Worm (Caenorhabditis elegans): ENCODE measurements around the gene ets-7.

ets-7 gene

DNA sequence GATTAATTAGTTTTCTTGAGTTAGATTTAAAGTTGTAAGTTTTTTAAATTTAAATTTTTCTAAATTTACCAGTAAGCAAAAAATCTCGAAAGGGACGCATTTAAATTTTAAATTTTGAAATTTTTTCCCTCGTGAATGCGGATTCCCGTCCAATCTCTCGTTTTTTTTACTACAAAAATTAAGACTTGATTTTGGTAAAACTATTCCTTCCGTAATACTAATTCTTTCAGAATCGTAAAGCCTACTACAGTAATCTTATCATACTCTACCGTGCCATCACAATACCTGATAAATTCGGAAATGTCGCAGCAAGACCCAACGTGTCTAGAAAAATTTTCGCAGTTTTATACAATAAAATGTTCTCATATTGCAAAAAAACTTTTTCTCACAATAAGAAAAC is 13.4 kb downstream of the ets-7 start, which contains the start of the genes C54F6.19 and nhx-3:
C54F6.19 (plus strand) TSS at position 301 of the 400 bp plus-strand sequence.
nhx-3 (minus strand) TSS at position 337 of the 400 bp plus-strand sequence.
- TF ChIP-seq lin-1 (GFP tag; IDR thresholded peaks at IDR 0.05) (no peak), T20F7.1 (GFP tag; optimal IDR thresholded peaks at IDR 0.05) (no peak)

- TF ChIP-seq ceh-82 (tag; optimal IDR thresholded peaks at IDR 0.05): no peak
- TF ChIP-seq mxl-2 (GFP tag; conservative IDR thresholded peaks at IDR 0.05): no peak
- no peak for TF ChIP-seq lsy-2 (tag; optimal IDR thresholded peaks at IDR 0.05)
- peak in 1 of 2 experiments; percentile 87 for TF ChIP-seq unc-62 (GFP tag; optimal IDR thresholded peaks at IDR 0.05 in 1 of 2)
- TF ChIP-seq unc-62 (tag; optimal IDR thresholded peaks at IDR 0.05): no peak
- TF ChIP-seq php-3 (GFP tag; IDR thresholded peaks at IDR 0.05): no peak
- TF ChIP-seq pha-4 (GFP tag; IDR thresholded peaks at IDR 0.05): no peak
- TF ChIP-seq pha-4 (tag; optimal IDR thresholded peaks at IDR 0.05): no peak
- TF ChIP-seq F44E2.7 (GFP tag; IDR thresholded peaks at IDR 0.05): no peak
- TF ChIP-seq nhr-237 (tag; optimal IDR thresholded peaks at IDR 0.05): no peak
- TF ChIP-seq lin-13 (GFP tag; optimal IDR thresholded peaks at IDR 0.05): no peak
- no peak for TF ChIP-seq nhr-77 (tag; optimal IDR thresholded peaks at IDR 0.05)
- TF ChIP-seq madf-9 (GFP tag; conservative IDR thresholded peaks at IDR 0.05): no peak
- TF ChIP-seq nhr-28 (tag; optimal IDR thresholded peaks at IDR 0.05): peak; percentile 10
- no peak for TF ChIP-seq cey-2 (tag; optimal IDR thresholded peaks at IDR 0.05; ENCODE audit: borderline replicate concordance, insufficient read depth)
- TF ChIP-seq zfp-2 (tag; optimal IDR thresholded peaks at IDR 0.05): no peak
- peak; percentile 79 for TF ChIP-seq nhr-48 (tag; optimal IDR thresholded peaks at IDR 0.05)
- TF ChIP-seq snpc-1.2 (GFP tag; IDR thresholded peaks at IDR 0.05): no peak
- peak in 1 of 2 experiments; percentile 8 for TF ChIP-seq mdl-1 (tag; optimal IDR thresholded peaks at IDR 0.05)
- TF ChIP-seq ceh-32 (tag; optimal IDR thresholded peaks at IDR 0.05; ENCODE audit: poor library complexity): no peak
- no peak for TF ChIP-seq mep-1 (tag; optimal IDR thresholded peaks at IDR 0.05)
- no peak for TF ChIP-seq rbr-2 (tag; optimal IDR thresholded peaks at IDR 0.05)
- TF ChIP-seq T26A8.4 (GFP tag; IDR thresholded peaks at IDR 0.05): no peak
- TF ChIP-seq zip-2 (tag; optimal IDR thresholded peaks at IDR 0.05): no peak
- TF ChIP-seq zag-1 (tag; optimal IDR thresholded peaks at IDR 0.05): no peak
- TF ChIP-seq ceh-44 (GFP tag; IDR thresholded peaks at IDR 0.05): no peak
- no peak for TF ChIP-seq skn-1 (tag; optimal IDR thresholded peaks at IDR 0.05)
- no peak for TF ChIP-seq unc-39 (tag; optimal IDR thresholded peaks at IDR 0.05)
- TF ChIP-seq dpl-1 (GFP tag; optimal IDR thresholded peaks at IDR 0.05): no peak
- TF ChIP-seq Y105C5A.15 (GFP tag; IDR thresholded peaks at IDR 0.05): no peak
- no peak for TF ChIP-seq fkh-10 (GFP tag; optimal IDR thresholded peaks at IDR 0.05)
- TF ChIP-seq snpc-4 (tag; optimal IDR thresholded peaks at IDR 0.05): no peak
- no peak for TF ChIP-seq ZK546.5 (tag; optimal IDR thresholded peaks at IDR 0.05)
Observed at ce11 chrV:7543728-7544127, 14.9 kb downstream of the ets-7 start.

- TF ChIP-seq sdz-12 (GFP tag; optimal IDR thresholded peaks at IDR 0.05) (no peak), F10B5.3 (tag; optimal IDR thresholded peaks at IDR 0.05) (no peak), hlh-30 (tag; optimal IDR thresholded peaks at IDR 0.05; ENCODE audit: insufficient read depth) (no peak), ceh-62 (tag; optimal IDR thresholded peaks at IDR 0.05) (no peak), Y75B8A.6 (GFP tag; IDR thresholded peaks at IDR 0.05) (no peak), php-3 (GFP tag; IDR thresholded peaks at IDR 0.05) (no peak), nhr-102 (tag; optimal IDR thresholded peaks at IDR 0.05) (no peak)
Observed at ce11 chrV:7539015-7539414, 19.6 kb downstream of the ets-7 start, which contains the start of gene srh-268. Gene srh-268, plus strand, starts transcription at chrV:7539315.
